Fruit fly (Drosophila melanogaster): Measurements from ENCODE around the gene Fdh.

Fdh gene

DNA sequence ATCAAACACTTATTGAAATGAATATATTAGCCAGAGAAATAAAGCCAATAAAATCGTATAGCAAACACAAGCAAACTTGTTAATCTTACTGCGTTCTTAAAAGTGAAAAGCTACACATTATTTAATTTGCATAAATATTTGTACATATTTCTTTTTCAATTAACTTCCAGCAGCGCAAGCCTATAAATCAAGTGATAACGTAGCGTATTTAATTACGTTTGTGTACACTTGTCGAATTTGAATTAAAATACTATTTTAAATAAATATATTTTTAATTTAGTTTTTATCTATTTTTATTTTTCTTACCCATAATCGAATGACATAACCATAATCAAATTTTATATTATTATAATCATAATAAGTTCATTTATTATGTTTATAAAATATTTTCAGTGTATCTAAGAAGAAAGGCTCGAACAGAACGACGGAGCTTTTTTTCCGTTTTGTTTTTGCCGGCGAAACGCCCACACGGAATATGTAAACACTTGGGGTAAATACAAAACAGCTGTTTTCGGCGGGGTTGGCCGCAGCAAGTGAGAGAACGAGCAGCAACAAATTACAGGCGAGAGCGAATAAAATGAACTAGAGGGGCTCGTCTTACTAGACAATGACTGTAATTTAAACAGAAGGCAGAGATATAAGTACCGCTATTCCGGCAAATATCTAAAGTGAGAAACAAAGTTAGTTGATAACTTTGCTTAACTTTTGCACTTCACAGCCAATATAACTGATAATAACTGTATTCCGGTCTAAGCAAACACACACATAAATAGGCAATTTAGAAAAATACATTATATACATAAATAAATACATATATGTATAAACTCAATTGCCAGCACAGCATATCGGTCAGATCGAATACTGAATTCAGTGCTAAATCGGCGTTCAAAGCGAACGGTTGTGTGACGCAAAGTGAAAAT lies 3.6 kb upstream of the Fdh start, which contains the start of gene Sodh2:
Gene Sodh2 (plus strand): TSS at position 870 of the 920 bp plus-strand sequence.
- TF ChIP-seq CG17801 (GFP tag; optimal IDR thresholded peaks at IDR 0.05; ENCODE audit: partially characterized antibody): peak; percentile 84

DNA sequence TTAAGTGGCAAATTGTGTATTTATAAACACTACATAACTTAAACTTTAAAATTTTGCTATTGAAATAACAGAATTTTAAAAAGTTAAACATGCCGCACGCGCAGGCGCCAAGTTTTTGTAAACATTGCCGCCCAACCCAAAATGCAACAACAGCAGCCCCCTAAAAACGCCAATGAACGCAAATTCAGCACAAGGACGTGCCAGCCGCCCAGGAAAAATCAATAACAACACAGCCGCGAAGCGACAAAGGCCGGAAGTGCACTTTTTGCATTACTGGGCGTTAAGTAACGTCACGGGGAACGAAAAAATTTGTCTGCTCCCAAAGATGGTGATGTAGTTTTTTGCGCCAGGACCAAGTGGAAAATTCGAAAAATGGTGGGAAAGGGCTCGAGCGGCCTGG lies 639 bp upstream of the Fdh start, which contains the start of gene CG4596:
Gene CG4596 (plus strand): TSS at position 219 of the 400 bp plus-strand sequence.
- no peak for TF ChIP-seq CG17801 (GFP tag; optimal IDR thresholded peaks at IDR 0.05; ENCODE audit: partially characterized antibody)

DNA sequence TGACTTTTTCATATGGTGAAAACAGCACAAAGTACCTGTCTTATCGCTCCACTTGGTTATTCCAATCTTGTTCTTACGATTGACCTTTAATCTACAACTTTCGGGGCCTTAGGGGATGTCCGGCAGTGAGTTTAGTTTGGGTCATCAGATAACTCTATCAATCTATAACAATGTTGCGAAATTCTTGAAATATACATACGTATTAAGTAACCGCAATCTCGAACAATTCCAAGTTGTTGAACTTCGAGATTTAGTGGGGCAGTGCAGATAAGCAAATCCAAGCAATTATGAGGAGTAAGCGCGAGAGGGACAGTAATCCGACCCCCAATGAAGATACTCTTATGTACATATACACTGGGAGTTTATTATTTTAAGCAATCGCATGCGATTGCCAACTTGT lies 1.6 kb downstream of the Fdh start:
- TF ChIP-seq CG17801 (GFP tag; optimal IDR thresholded peaks at IDR 0.05; ENCODE audit: partially characterized antibody): no peak

DNA sequence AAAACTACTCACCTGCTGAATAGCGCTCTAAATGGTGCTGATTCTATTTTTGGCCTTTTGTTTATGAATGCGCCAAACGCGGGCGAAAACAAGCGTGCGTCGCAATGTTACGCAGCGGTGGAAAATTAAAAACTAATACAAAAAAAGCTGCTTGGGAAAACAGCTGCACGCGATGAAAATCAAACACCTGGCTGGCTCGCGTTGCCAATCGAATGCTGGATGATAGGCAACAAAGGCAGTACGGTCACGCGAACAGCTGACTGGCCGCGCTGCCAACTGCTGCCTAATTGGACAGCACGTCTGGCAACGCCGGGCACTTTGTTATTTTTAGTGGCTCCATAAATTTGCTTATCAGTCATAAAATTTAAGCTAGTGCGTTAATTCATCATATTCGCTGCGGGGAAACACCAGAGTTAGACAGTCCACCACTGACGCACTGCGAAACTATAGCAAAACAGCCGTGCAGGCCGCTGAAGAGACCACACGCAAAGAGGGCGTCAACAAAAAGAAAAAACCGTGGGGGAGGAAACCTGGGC lies 3.7 kb downstream of the Fdh start, which contains the start of the genes SelR and Tsp86D:
Gene SelR (minus strand): TSS at position 216 of the 536 bp plus-strand sequence.
Gene Tsp86D (plus strand): TSS at position 282 of the 536 bp plus-strand sequence.
- peak; percentile 79 for TF ChIP-seq CG17801 (GFP tag; optimal IDR thresholded peaks at IDR 0.05; ENCODE audit: partially characterized antibody)

DNA sequence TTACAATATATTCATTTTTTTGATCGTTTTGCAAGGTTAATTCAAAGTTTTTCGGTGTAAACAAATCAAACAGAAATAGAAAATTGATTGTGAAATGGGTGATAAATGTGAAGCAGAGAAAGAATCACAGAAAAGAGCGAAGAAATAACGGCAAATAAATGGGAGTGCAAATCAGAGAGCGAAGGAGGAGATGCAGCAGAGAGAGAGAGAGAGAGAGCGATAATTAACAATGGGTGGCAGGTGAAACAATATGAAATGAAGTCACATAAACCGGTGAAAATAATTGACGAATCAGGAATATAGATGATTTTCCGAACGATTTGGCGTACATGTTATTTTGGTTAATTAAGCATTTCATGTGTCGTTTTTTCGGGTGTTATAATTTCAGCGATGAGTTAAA lies 8.2 kb downstream of the Fdh start:
- TF ChIP-seq CG17801 (GFP tag; optimal IDR thresholded peaks at IDR 0.05; ENCODE audit: partially characterized antibody): peak; percentile 4

DNA sequence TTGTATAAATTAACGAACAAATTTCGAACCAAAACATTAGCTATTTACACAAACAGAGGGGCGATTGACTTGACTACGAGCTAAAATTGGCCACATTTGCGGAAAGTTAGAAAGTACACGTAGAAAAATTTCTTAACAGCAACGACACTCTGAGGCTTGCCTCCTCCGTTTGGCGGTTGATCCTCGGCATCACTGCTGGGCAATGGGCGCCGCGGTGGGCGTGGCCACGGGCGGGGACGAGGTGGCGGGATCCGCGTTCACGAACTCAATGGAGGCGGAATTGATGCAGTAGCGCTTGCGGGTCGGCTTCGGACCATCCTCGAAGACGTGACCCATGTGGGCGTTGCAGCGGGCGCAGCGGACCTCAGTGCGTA lies 8.7 kb downstream of the Fdh start:
- TF ChIP-seq CG17801 (GFP tag; optimal IDR thresholded peaks at IDR 0.05; ENCODE audit: partially characterized antibody): no peak

DNA sequence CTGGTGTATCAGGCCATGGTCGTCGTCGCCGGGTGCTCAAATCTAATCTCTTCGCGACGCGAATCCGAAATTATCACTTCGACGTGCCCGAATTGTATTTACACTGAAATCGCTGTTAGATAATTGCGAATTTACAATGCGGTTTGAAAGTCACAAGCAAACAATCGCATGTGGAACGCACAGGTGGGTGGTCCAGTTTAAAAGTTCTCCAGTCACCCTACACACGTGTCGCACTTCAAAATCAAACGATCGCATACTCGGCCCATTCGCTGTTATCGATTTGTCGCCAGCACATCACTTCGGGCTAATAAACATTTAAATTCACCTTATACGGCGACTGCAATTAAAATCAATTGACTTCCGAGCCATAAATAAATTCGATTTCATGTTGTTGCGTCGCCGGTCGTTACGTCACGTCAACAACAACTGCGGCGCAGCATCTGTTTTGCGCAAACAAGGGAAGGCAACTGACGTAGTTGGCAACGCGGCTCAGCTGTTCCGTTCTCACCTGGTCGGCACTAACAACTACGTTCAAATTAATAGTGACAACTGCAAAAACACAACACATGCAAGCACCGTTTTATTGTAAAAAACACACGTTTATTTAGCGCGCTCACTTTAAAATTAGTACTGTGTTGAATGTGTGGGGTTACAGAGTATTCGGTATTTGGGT lies 9.3 kb downstream of the Fdh start, which contains the start of gene CG6574:
Gene CG6574 (minus strand): TSS at position 216 of the 673 bp plus-strand sequence.
- peak; percentile 25 for TF ChIP-seq CG17801 (GFP tag; optimal IDR thresholded peaks at IDR 0.05; ENCODE audit: partially characterized antibody)

DNA sequence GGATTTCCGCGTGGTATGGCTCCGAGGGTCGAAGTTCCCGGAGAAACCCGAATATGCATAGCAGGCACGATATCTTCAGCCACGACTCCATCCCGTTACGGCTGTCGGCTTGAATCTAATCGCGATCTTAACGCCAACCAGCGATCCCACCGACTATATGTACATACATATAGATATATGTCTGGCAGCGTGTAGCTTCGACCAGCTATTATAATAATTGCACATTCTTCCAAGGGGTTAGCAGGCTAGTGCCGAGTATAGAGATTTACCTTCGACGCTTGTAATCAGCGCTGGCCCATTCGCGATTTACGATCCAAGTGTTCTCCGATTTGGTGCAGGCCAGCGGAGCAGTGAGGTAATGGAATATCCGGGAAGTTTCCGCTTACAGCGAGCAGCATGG lies 12.5 kb downstream of the Fdh start, which contains the start of gene CG14694:
Gene CG14694 (minus strand): TSS at position 101 of the 400 bp plus-strand sequence.
- no peak for TF ChIP-seq CG17801 (GFP tag; optimal IDR thresholded peaks at IDR 0.05; ENCODE audit: partially characterized antibody)

DNA sequence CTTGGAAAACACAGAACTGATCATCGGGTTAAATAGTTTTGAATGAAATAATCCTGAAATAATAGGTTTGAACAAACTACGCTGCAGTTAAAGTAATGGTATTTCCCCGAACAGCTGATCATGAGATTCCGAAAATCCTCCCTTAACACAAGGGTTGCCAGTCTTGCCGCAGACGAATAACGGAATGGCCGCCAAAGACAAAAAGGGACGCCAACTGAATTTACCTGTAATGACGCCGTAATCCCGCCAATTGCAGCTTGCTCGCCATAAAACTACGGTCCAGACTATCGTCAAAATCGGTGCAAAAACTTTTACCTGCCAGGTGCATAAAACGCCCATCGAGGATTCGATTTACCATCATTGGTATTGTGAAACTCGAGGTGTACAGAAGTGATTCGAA lies 15.6 kb downstream of the Fdh start, which contains the start of gene CG4570:
Gene CG4570 (plus strand): TSS at position 190 of the 400 bp plus-strand sequence.
- no peak for TF ChIP-seq CG17801 (GFP tag; optimal IDR thresholded peaks at IDR 0.05; ENCODE audit: partially characterized antibody)

DNA sequence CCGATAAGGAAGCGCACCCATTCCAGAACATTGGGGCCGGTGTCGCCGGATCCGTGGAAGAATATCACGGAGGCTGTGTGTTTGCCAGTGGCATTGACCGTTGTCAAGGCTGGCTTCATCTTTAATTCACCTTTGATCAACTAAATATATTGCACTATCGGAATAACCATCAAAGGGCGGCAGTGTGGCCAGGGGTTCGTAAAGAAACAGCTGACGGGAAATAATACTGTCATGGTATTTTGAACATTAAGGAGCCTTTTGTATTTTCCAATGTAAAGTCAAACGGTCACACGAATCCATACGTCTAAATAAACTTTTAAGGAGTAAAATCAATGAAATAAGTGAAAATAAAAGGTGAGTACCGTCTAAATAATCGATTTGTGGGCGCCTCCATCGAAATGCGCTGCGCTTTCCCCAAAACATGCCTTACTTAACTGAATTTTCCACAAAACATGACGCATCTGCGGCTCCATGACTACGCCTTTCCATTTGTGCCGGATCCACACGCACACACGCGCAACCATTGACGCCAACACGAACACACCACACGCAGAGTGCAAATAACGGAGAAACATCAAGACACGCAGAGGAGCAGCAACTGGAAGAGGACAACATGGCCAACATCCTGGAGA lies 17.8 kb downstream of the Fdh start, which contains the start of the genes CG6567 and CG4511:
Gene CG6567 (minus strand): TSS at position 209 of the 632 bp plus-strand sequence.
Gene CG4511 (plus strand): TSS at position 259 of the 632 bp plus-strand sequence.
- TF ChIP-seq CG17801 (GFP tag; optimal IDR thresholded peaks at IDR 0.05; ENCODE audit: partially characterized antibody): peak; percentile 4

DNA sequence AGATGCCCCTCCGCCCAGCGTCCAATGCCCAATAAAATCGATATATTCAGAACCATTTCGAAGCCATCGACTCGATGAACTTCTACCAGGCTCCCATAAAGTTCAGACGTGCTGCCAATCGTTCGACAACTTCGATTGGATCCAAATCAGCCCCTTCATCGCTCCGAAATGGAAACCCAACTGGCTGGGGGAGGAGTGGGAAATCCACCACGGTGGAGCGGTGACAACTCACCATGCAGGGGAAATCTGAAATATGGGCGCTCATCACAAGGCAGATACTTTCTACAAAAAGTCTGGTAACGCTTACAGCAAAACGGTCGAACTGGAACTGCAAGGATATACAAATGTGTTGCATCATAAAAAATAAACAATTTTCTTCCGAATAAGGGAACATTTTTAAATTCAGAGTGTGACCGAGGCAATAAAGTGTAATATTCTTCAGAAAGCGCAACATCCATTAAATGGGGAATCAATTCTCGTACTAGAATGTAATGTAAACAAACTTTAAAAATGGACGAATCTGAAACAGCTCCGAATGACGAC lies 19.9 kb downstream of the Fdh start, which contains the start of gene CG4565:
Gene CG4565 (plus strand): TSS at position 493 of the 543 bp plus-strand sequence.
- no peak for TF ChIP-seq CG17801 (GFP tag; optimal IDR thresholded peaks at IDR 0.05; ENCODE audit: partially characterized antibody)

DNA sequence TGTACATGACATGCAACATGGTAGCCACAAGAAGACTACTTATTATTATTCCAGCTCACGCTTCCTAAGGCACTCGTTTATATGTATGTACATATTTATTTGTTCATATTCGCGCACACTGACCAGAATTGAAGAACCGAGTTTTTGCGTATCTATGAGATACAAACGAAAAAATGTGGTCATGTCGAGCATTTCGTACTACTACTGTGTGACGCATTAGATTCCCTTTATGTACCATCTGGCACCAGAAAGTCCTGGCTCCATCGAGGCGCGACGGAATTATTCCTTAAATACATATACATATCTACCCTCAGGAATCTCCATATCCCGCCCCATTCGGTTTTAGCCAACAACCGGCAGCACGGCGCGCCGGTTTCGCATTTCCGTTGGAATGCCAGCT lies 21.5 kb downstream of the Fdh start:
- no peak for TF ChIP-seq CG17801 (GFP tag; optimal IDR thresholded peaks at IDR 0.05; ENCODE audit: partially characterized antibody)

DNA sequence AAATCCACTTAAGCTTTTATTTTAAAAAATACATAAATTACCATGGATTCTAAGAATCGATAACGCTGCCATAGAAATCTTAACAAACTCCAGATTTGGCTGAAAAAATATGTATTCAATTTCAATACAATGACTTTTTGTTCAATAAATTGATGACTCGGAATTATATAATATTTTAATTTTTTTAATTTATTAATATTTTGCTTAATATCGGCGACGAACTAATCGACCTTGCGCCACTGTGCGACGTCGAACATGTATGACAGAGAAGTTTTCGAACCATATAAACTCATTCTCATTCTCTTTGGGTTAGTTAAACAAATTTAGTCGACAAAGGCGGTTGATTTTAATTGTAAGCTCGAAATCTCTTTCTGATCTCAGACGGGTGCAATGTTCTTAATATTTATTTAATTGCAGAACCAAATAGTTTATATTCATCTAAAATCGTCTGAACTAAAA lies 22.6 kb downstream of the Fdh start, which contains the start of gene CG42394:
Gene CG42394 (plus strand): TSS at position 311 of the 459 bp plus-strand sequence.
- peak; percentile 84 for TF ChIP-seq CG17801 (GFP tag; optimal IDR thresholded peaks at IDR 0.05; ENCODE audit: partially characterized antibody)

DNA sequence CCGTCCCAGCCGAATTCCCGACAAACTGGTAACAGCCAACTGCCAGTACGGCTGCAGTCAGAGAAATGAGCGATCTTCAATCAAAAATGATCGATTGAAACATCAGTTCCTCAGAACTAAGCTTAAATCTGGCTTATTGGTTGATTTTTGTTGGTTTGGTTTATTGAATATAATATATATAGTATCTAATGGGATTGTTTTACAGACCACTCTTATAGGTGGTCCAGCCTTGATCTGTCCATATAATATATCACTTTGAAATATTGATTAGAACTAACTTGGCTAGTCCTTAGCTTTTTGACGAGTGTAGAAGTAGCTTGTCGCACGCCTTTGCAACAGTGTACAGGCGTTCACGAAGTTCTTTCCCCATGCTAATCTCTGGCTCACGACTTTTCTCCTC lies 29.8 kb downstream of the Fdh start:
- no peak for TF ChIP-seq CG17801 (GFP tag; optimal IDR thresholded peaks at IDR 0.05; ENCODE audit: partially characterized antibody)
